Worm (Caenorhabditis elegans) whole organism, young adult: Measurements from ENCODE around the gene acr-25.
A peak's percentile ranks its signal among the peaks of the same experiment; 100 is the strongest.

Source experiments
- C06A6.2 ChIP-seq: fragments of 200-800 bp; sonication (Bioruptor generic); conservative IDR thresholded peaks from 2 replicates; pipeline ENCODE4 v1.3.6; 2022; ENCODE audit warnings: missing genetic modification characterization, missing compliant biosample characterization
- C17E4.6 ChIP-seq: fragments of 200-800 bp; sonication (Bioruptor generic); IDR thresholded peaks from 2 replicates; pipeline ENCODE4 v1.3.6; 2022; ENCODE audit warnings: missing genetic modification reagents, missing genetic modification characterization, missing compliant biosample characterization
- F33H1.4 ChIP-seq: fragments of 200-800 bp; sonication (Bioruptor generic); IDR thresholded peaks from 2 replicates; pipeline ENCODE4 v1.3.6; 2022; ENCODE audit warnings: missing genetic modification reagents, missing genetic modification characterization, missing compliant biosample characterization
- F49E8.2 ChIP-seq: sonication (generic microtip); optimal IDR thresholded peaks from 3 replicates; lab custom pipeline; 2017; ENCODE audit warnings: missing genetic modification characterization, mild to moderate bottlenecking, missing compliant biosample characterization, antibody characterized with exemption, moderate library complexity; ENCODE audit not compliant: insufficient read depth
- T07F8.4 ChIP-seq: sonication (generic microtip); optimal IDR thresholded peaks from 2 replicates; lab custom pipeline; 2016; ENCODE audit warnings: mild to moderate bottlenecking, missing genetic modification characterization, moderate library complexity, missing compliant biosample characterization
- Y56A3A.18 ChIP-seq: fragments of 200-800 bp; sonication (Bioruptor generic); IDR thresholded peaks from 2 replicates; pipeline ENCODE4 v1.3.6; 2022; ENCODE audit warnings: missing genetic modification reagents, missing genetic modification characterization, missing compliant biosample characterization
- Y79H2A.3 ChIP-seq: fragments of 200-800 bp; sonication (Bioruptor generic); conservative IDR thresholded peaks from 2 replicates; pipeline ENCODE4 v1.3.6; 2022; ENCODE audit warnings: missing genetic modification reagents, missing genetic modification characterization, missing compliant biosample characterization
- Y95B8A.8 ChIP-seq: fragments of 200-800 bp; sonication (Bioruptor generic); IDR thresholded peaks from 2 replicates; pipeline ENCODE4 v1.3.6; 2022; ENCODE audit warnings: missing genetic modification reagents, missing genetic modification characterization, missing compliant biosample characterization
- ZK185.1 ChIP-seq: sonication (generic microtip); optimal IDR thresholded peaks from 2 replicates; lab custom pipeline; 2016; ENCODE audit warnings: mild to moderate bottlenecking, missing genetic modification characterization, missing compliant biosample characterization; ENCODE audit not compliant: poor library complexity, severe bottlenecking
- aptf-3 ChIP-seq: fragments of 200-800 bp; sonication (Bioruptor generic); IDR thresholded peaks from 2 replicates; pipeline ENCODE4 v1.3.6; 2022; ENCODE audit warnings: missing genetic modification characterization, missing compliant biosample characterization
- atf-7 ChIP-seq: sonication (generic microtip); optimal IDR thresholded peaks from 2 replicates; lab custom pipeline; 2017; ENCODE audit warnings: mild to moderate bottlenecking, missing genetic modification characterization, missing compliant biosample characterization
- athp-1 ChIP-seq: sonication (generic microtip); optimal IDR thresholded peaks from 2 replicates; lab custom pipeline; 2017; ENCODE audit warnings: mild to moderate bottlenecking, missing genetic modification characterization, missing compliant biosample characterization
- attf-6 ChIP-seq: fragments of 200-800 bp; sonication (Bioruptor generic); IDR thresholded peaks from 2 replicates; pipeline ENCODE4 v1.3.6; 2022; ENCODE audit warnings: missing genetic modification reagents, missing genetic modification characterization, missing compliant biosample characterization
- cebp-2 ChIP-seq: fragments of 200-800 bp; sonication (Bioruptor generic); IDR thresholded peaks from 2 replicates; pipeline ENCODE4 v1.3.6; 2022; ENCODE audit warnings: missing genetic modification characterization, missing compliant biosample characterization
- ceh-100 ChIP-seq: fragments of 200-800 bp; sonication (Bioruptor generic); IDR thresholded peaks from 2 replicates; pipeline ENCODE4 v1.3.6; 2022; ENCODE audit warnings: missing genetic modification reagents, missing genetic modification characterization, missing compliant biosample characterization
- ceh-91 ChIP-seq: fragments of 200-800 bp; sonication (Bioruptor generic); IDR thresholded peaks from 2 replicates; pipeline ENCODE4 v1.3.6; 2022; ENCODE audit warnings: missing genetic modification reagents, missing genetic modification characterization, missing compliant biosample characterization
- dox-1 ChIP-seq: fragments of 200-800 bp; sonication (Bioruptor generic); IDR thresholded peaks from 2 replicates; pipeline ENCODE4 v1.3.6; 2022; ENCODE audit warnings: missing genetic modification reagents, missing genetic modification characterization, missing compliant biosample characterization
- egl-18 ChIP-seq: fragments of 200-800 bp; sonication (Bioruptor generic); IDR thresholded peaks from 2 replicates; pipeline ENCODE4 v1.3.6; 2022; ENCODE audit warnings: missing genetic modification reagents, missing genetic modification characterization, missing compliant biosample characterization
- him-1 ChIP-seq: sonication (generic microtip); optimal IDR thresholded peaks from 2 replicates; lab custom pipeline; 2016; ENCODE audit warnings: missing genotype, missing genetic modification reagents, missing genetic modification characterization, missing compliant biosample characterization
- hmg-20 ChIP-seq: fragments of 200-800 bp; sonication (Bioruptor generic); IDR thresholded peaks from 2 replicates; pipeline ENCODE4 v1.3.6; 2022; ENCODE audit warnings: missing genetic modification reagents, missing genetic modification characterization, missing compliant biosample characterization
- let-526 ChIP-seq: fragments of 200-800 bp; sonication (Bioruptor generic); IDR thresholded peaks from 2 replicates; pipeline ENCODE4 v1.3.6; 2022; ENCODE audit warnings: missing genetic modification reagents, missing genetic modification characterization, missing compliant biosample characterization
- lin-26 ChIP-seq: fragments of 200-800 bp; sonication (Bioruptor generic); IDR thresholded peaks from 2 replicates; pipeline ENCODE4 v1.3.6; 2022; ENCODE audit warnings: missing genetic modification reagents, missing genetic modification characterization, missing compliant biosample characterization
- lin-54 ChIP-seq: fragments of 200-800 bp; sonication (Bioruptor generic); optimal IDR thresholded peaks from 2 replicates; lab custom pipeline; 2018; ENCODE audit warnings: mild to moderate bottlenecking, missing genetic modification characterization, missing compliant biosample characterization
- lsl-1 ChIP-seq: fragments of 200-800 bp; sonication (Bioruptor generic); optimal IDR thresholded peaks from 2 replicates; lab custom pipeline; 2018; ENCODE audit warnings: mild to moderate bottlenecking, missing genetic modification characterization, moderate library complexity, missing compliant biosample characterization
- madf-10 ChIP-seq: sonication (generic microtip); optimal IDR thresholded peaks from 2 replicates; lab custom pipeline; 2016; ENCODE audit warnings: mild to moderate bottlenecking, missing genetic modification characterization, missing compliant biosample characterization
- madf-3 ChIP-seq: fragments of 200-800 bp; sonication (Bioruptor generic); IDR thresholded peaks from 2 replicates; pipeline ENCODE4 v1.3.6; 2022; ENCODE audit warnings: missing genetic modification reagents, missing genetic modification characterization, missing compliant biosample characterization
- madf-6 ChIP-seq: fragments of 200-800 bp; sonication (Bioruptor generic); IDR thresholded peaks from 2 replicates; pipeline ENCODE4 v1.3.6; 2022; ENCODE audit warnings: missing genetic modification reagents, missing genetic modification characterization, missing compliant biosample characterization
- madf-8 ChIP-seq: fragments of 200-800 bp; sonication (Bioruptor generic); conservative IDR thresholded peaks from 2 replicates; pipeline ENCODE4 v1.3.6; 2022; ENCODE audit warnings: missing genetic modification reagents, missing genetic modification characterization, missing compliant biosample characterization
- mel-28 ChIP-seq: sonication (generic microtip); optimal IDR thresholded peaks from 2 replicates; lab custom pipeline; 2016; ENCODE audit warnings: borderline replicate concordance, mild to moderate bottlenecking, missing genetic modification characterization, missing compliant biosample characterization
- nfya-2 ChIP-seq: fragments of 200-800 bp; sonication (Bioruptor generic); IDR thresholded peaks from 2 replicates; pipeline ENCODE4 v1.3.6; 2022; ENCODE audit warnings: missing genetic modification reagents, missing genetic modification characterization, missing compliant biosample characterization
- nfyb-1 ChIP-seq: fragments of 200-800 bp; sonication (Bioruptor generic); IDR thresholded peaks from 2 replicates; pipeline ENCODE4 v1.3.6; 2022; ENCODE audit warnings: missing genetic modification reagents, missing genetic modification characterization, missing compliant biosample characterization
- nhr-27 ChIP-seq: fragments of 200-800 bp; sonication (Bioruptor generic); optimal IDR thresholded peaks from 2 replicates; lab custom pipeline; 2018; ENCODE audit warnings: mild to moderate bottlenecking, missing genetic modification characterization, moderate library complexity, missing compliant biosample characterization
- nhr-80 ChIP-seq: sonication (generic microtip); optimal IDR thresholded peaks from 2 replicates; lab custom pipeline; 2016; ENCODE audit warnings: missing genetic modification characterization, missing compliant biosample characterization
- rcor-1 ChIP-seq: fragments of 200-800 bp; sonication (Bioruptor generic); IDR thresholded peaks from 2 replicates; pipeline ENCODE4 v1.3.6; 2022; ENCODE audit warnings: missing genetic modification reagents, missing genetic modification characterization, missing compliant biosample characterization
- somi-1 ChIP-seq: fragments of 200-800 bp; sonication (Bioruptor generic); optimal IDR thresholded peaks from 2 replicates; lab custom pipeline; 2018; ENCODE audit warnings: mild to moderate bottlenecking, missing genetic modification characterization, missing compliant biosample characterization
- sptf-2 ChIP-seq: fragments of 200-800 bp; sonication (Bioruptor generic); optimal IDR thresholded peaks from 2 replicates; lab custom pipeline; 2018; ENCODE audit warnings: mild to moderate bottlenecking, missing genetic modification characterization, missing compliant biosample characterization
- tbp1 ChIP-seq: fragments of 200-800 bp; sonication (Bioruptor generic); optimal IDR thresholded peaks from 2 replicates; lab custom pipeline; 2018; ENCODE audit warnings: mild to moderate bottlenecking, missing genetic modification characterization, missing compliant biosample characterization
- tlf-1 ChIP-seq: fragments of 200-800 bp; sonication (Bioruptor generic); optimal IDR thresholded peaks from 2 replicates; lab custom pipeline; 2018; ENCODE audit warnings: mild to moderate bottlenecking, missing genetic modification characterization, missing compliant biosample characterization
- zfh-2 ChIP-seq: fragments of 200-800 bp; sonication (Bioruptor generic); conservative IDR thresholded peaks from 2 replicates; pipeline ENCODE4 v1.3.6; 2022; ENCODE audit warnings: missing genetic modification reagents, missing genetic modification characterization, missing compliant biosample characterization
- ztf-25 ChIP-seq: fragments of 200-800 bp; sonication (Bioruptor generic); IDR thresholded peaks from 2 replicates; pipeline ENCODE4 v1.3.6; 2022; ENCODE audit warnings: missing genetic modification reagents, missing genetic modification characterization, missing compliant biosample characterization

Gene acr-25

DNA sequence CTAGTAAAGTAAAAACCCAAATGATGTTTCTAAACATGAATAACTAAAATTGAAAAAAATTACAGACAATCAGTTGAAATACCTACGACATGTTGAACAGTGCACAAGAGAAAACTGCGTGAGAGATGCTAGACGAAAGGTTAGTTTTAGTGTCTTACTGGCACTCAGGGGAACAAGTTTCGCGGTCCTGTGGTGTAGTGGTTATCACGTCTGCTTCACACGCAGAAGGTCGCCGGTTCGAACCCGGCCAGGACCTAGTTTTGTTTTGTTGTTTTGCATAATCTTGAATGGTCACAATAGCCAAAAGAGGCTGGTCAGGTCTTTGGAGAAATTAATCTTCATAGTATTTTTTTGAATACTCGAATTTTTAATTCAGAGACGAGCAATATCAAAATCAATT is 16.9 kb downstream of the acr-25 start (continued):
- TF ChIP-seq C06A6.2 (GFP tag; lab: Robert Waterston, UW) = no peak; the same call in 1 of the 2 replicates
- TF ChIP-seq F33H1.4 (GFP tag; lab: Robert Waterston, UW) = 0 out of 2 replicates have a peak, but pooled peaks have one; percentile 16
- TF ChIP-seq ceh-100 (GFP tag; lab: Robert Waterston, UW) = 0 out of 2 replicates have a peak, but pooled peaks have one; percentile 31
- TF ChIP-seq somi-1 (GFP tag; lab: Kevin White, UChicago) = peak; percentile 49

DNA sequence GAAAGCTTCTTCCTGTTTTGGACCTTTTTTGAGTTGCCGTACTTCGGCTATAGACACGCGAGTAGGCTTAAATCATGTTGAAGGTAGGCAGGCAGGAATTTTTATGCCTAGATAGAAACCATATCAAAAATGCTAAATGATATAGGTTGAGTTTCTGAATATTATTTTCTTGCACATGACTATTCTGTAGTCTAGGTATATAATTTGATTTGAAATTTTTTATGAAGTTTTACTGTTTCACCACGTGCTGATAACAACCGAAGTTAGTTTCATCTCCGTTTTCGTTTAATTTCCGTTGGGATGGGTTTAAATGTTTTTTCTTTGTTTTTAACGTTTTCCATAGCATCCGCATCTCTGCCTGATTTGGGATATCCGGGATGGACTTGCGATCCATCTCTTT is 22.9 kb downstream of the acr-25 start, which contains the start of gene Y73B6BL.37:
Gene Y73B6BL.37, plus strand, starts transcription at position 301 of the 400 bp plus-strand sequence.
- TF ChIP-seq C17E4.6 (GFP tag; lab: Robert Waterston, UW) = no peak
- TF ChIP-seq rcor-1 (GFP tag; lab: Robert Waterston, UW) = no peak

DNA sequence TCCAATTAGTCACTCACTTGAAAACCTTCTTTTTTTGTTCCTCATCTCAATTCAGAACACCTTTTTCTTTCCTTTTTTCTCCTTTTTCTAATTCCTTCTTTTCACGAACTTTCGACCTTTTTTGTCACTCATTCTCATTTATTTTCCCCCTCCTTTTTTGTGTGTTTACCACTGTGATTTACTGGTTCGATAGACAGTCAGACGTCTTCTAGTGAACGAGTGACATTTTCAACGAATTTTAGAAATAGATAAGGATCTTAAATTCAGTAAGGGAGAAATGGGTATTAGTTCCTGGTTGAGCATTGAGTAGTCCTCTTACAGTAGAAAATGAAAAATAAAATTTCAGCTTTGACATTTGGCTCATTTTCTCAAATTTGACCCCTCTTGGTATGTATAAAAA is 27.8 kb downstream of the acr-25 start:
- TF ChIP-seq lin-54 (GFP tag; lab: Kevin White, UChicago) (no peak), lsl-1 (GFP tag; lab: Kevin White, UChicago) (no peak), sptf-2 (GFP tag; lab: Kevin White, UChicago) (no peak), zfh-2 (GFP tag; lab: Robert Waterston, UW) (no peak), athp-1 (tag; lab: Kevin White, UChicago) (no peak), F33H1.4 (GFP tag; lab: Robert Waterston, UW) (no peak), atf-7 (tag; lab: Kevin White, UChicago) (no peak), nfyb-1 (GFP tag; lab: Robert Waterston, UW) (no peak), Y95B8A.8 (GFP tag; lab: Robert Waterston, UW) (no peak), hmg-20 (GFP tag; lab: Robert Waterston, UW) (no peak), ZK185.1 (tag; lab: Kevin White, UChicago) (no peak), nhr-80 (no peak), egl-18 (GFP tag; lab: Robert Waterston, UW) (no peak), attf-6 (no peak), cebp-2 (GFP tag; lab: Robert Waterston, UW) (no peak), let-526 (GFP tag; lab: Robert Waterston, UW) (no peak), tlf-1 (GFP tag; lab: Kevin White, UChicago) (no peak)

DNA sequence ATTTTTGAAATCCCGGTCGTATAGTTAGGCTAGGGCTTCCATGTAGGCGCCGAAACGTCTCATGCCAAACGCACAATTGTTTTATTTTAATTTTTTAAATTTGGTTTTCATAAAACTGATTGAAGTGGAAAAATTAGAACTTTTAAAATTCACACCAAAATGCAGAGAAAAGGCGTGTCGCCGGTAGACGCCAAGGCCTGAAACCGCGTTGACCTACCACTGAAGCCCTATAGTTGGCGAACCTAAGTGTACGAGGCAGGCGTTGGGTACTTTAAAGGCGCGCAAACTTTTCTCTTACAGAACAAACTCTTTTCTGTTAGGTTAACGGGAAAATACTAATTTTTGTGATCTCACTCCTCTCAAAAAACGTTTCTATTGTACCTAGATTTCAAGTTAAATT is 29.2 kb downstream of the acr-25 start, which contains the start of gene Y73B6BL.44:
Gene Y73B6BL.44, plus strand, starts transcription at position 301 of the 400 bp plus-strand sequence.
- TF ChIP-seq T07F8.4 (tag; lab: Kevin White, UChicago) (no peak), ceh-91 (GFP tag; lab: Robert Waterston, UW) (no peak), lin-26 (GFP tag; lab: Robert Waterston, UW) (no peak)

DNA sequence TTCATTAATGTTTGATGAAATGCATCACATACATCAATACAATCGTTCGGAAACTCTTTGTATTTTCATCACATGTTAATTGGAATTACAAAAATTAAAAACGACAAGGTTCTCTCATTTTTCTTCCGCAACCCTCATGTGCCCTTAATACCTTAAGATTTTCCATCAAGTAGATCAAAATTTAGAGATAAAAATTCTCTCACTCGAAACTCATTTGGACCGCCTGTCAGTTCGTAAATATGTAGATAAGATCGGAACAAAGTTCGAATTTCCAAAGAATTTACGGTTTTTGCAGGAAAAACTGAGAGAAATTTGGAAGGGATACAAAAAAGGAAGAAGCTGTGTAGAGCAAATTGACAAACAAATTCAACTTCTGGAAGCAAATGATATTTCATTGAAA is 32.0 kb downstream of the acr-25 start:
- TF ChIP-seq dox-1 (GFP tag; lab: Robert Waterston, UW) = no peak
- no peak for TF ChIP-seq F49E8.2 (tag; lab: Kevin White, UChicago)
- TF ChIP-seq mel-28 (tag; lab: Kevin White, UChicago) = no peak
- TF ChIP-seq C17E4.6 (GFP tag; lab: Robert Waterston, UW) = no peak
- no peak for TF ChIP-seq nfya-2 (GFP tag; lab: Robert Waterston, UW)

DNA sequence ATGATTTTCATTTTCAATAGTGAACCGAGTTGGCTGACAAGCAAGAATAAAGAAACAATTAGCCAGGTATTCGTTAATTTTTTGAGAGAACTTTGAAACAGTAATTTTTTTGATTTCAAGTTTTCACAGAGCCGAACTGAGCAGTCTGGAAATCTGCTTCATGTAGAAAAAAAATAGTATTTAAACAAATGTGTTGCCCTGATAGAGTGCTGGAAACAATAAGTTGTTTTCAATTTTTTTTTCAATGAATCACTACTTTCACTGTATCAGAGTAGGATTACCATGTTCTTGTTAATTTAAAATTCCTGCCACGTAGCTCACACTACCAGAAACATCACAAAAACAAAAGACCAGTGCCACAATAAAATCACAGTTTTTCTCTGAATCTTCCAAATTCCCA is 36.3 kb downstream of the acr-25 start:
- no peak for TF ChIP-seq madf-3 (GFP tag; lab: Robert Waterston, UW)
- TF ChIP-seq madf-6 = no peak
- no peak for TF ChIP-seq madf-10 (tag; lab: Kevin White, UChicago)
- TF ChIP-seq nhr-27 (tag; lab: Kevin White, UChicago) = no peak
- no peak for TF ChIP-seq tbp1 (GFP tag; lab: Kevin White, UChicago)
- no peak for TF ChIP-seq aptf-3 (GFP tag; lab: Robert Waterston, UW)
- TF ChIP-seq Y56A3A.18 = no peak
- TF ChIP-seq T07F8.4 (tag; lab: Kevin White, UChicago) = no peak
- no peak for TF ChIP-seq madf-8
- TF ChIP-seq lin-54 (GFP tag; lab: Kevin White, UChicago) = no peak
- TF ChIP-seq him-1 = no peak
- no peak for TF ChIP-seq lin-26 (GFP tag; lab: Robert Waterston, UW)
- TF ChIP-seq Y79H2A.3 (GFP tag; lab: Robert Waterston, UW) = no peak
- no peak for TF ChIP-seq ztf-25
